Worm (Caenorhabditis elegans): ENCODE results near the gene heri-1.

DNA sequence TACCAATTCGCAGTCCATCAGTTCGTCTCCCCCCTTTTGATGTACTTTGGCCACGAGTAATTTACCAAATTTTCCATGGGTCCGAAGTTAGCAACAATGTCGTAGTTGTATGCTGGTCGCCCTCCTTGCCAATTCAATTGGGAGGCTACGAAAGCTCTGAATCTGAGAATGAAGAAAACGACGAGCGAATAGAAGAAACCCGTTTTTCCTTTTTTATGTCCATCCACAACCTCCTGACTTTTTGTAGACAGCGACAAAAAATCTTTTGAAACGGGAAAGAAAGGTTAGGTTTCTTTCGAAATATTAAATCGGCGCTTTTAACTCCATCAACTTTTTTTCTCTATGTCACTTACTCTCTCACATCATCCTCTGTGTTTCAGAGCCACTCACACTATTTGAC, 29.5 kb upstream of the heri-1 start:
- no peak for TF ChIP-seq Y22D7AL.16 (tag; optimal IDR thresholded peaks at IDR 0.05)
- TF ChIP-seq fax-1 (tag; optimal IDR thresholded peaks at IDR 0.05) = no peak
- TF ChIP-seq ref-2 (tag; optimal IDR thresholded peaks at IDR 0.05) = no peak
- TF ChIP-seq nhr-11 (tag; optimal IDR thresholded peaks at IDR 0.05) = no peak
- TF ChIP-seq hlh-15 (tag; optimal IDR thresholded peaks at IDR 0.05) = no peak
- TF ChIP-seq K09A11.1 (tag; optimal IDR thresholded peaks at IDR 0.05; ENCODE audit: insufficient read depth) = no peak
